Worm (Caenorhabditis elegans): ENCODE results near the gene cox-5A.

The cox-5A gene

ce11 chrIII:12904987-12905541 lies at the start of gene cox-5A (continued):
- peak; percentile 87 for TF ChIP-seq B0019.2 (GFP tag; conservative IDR thresholded peaks at IDR 0.05)
- TF ChIP-seq C17E4.6 (GFP tag; IDR thresholded peaks at IDR 0.05), result peak; percentile 96
- TF ChIP-seq snpc-4 (GFP tag; optimal IDR thresholded peaks at IDR 0.05), result peak; percentile 85
- peak; percentile 91 to 94 (median 94) for TF ChIP-seq snpc-4 (tag; optimal IDR thresholded peaks at IDR 0.05)
- TF ChIP-seq ceh-40 (GFP tag; IDR thresholded peaks at IDR 0.05), result 0 out of 2 replicates have a peak, but pooled peaks have one; percentile 69
- TF ChIP-seq tbp1 (GFP tag; optimal IDR thresholded peaks at IDR 0.05), result peak; percentile 80
- peak; percentile 75 for TF ChIP-seq cebp-1 (GFP tag; IDR thresholded peaks at IDR 0.05)
- peak; percentile 96 for TF ChIP-seq cebp-1 (tag; optimal IDR thresholded peaks at IDR 0.05)
- TF ChIP-seq nhr-80 (tag; optimal IDR thresholded peaks at IDR 0.05), result peak; percentile 91
- TF ChIP-seq egl-44 (GFP tag; IDR thresholded peaks at IDR 0.05), result peak; percentile 77
- peak; percentile 88 for TF ChIP-seq ets-4 (GFP tag; optimal IDR thresholded peaks at IDR 0.05)
- peak; percentile 90 to 95 for TF ChIP-seq let-607 (tag; optimal IDR thresholded peaks at IDR 0.05)
- TF ChIP-seq hrde-1 (tag; optimal IDR thresholded peaks at IDR 0.05; ENCODE audit: borderline replicate concordance), result peak; percentile 69
- peak; percentile 92 for TF ChIP-seq hmg-1.2 (GFP tag; IDR thresholded peaks at IDR 0.05)
- peak; percentile 97 for TF ChIP-seq madf-3 (GFP tag; IDR thresholded peaks at IDR 0.05)
- peak; percentile 98 for TF ChIP-seq rcor-1 (GFP tag; IDR thresholded peaks at IDR 0.05)
- TF ChIP-seq K11D2.4 (GFP tag; IDR thresholded peaks at IDR 0.05), result peak; percentile 98
- peak; percentile 75 for TF ChIP-seq xnd-1 (tag; optimal IDR thresholded peaks at IDR 0.05)
- peak; percentile 94 for TF ChIP-seq Y56A3A.18 (GFP tag; IDR thresholded peaks at IDR 0.05)
- peak; percentile 47 for TF ChIP-seq sptf-2 (GFP tag; optimal IDR thresholded peaks at IDR 0.05)
- TF ChIP-seq pbrm-1 (GFP tag; IDR thresholded peaks at IDR 0.05), result peak; percentile 99
- no peak for TF ChIP-seq hlh-26 (GFP tag; conservative IDR thresholded peaks at IDR 0.05)
- peak; percentile 92 for TF ChIP-seq egl-18 (GFP tag; IDR thresholded peaks at IDR 0.05)
- TF ChIP-seq F23B12.7 (tag; optimal IDR thresholded peaks at IDR 0.05; ENCODE audit: insufficient read depth), result peak; percentile 98
- TF ChIP-seq hlh-12 (tag; optimal IDR thresholded peaks at IDR 0.05), result no peak
- peak; percentile 86 for TF ChIP-seq hsf-1 (GFP tag; IDR thresholded peaks at IDR 0.05)
- peak; percentile 79 for TF ChIP-seq nhr-90 (tag; optimal IDR thresholded peaks at IDR 0.05)
- peak; percentile 94 for TF ChIP-seq D2030.7 (GFP tag; IDR thresholded peaks at IDR 0.05)
- TF ChIP-seq nhr-179 (tag; optimal IDR thresholded peaks at IDR 0.05), result no peak
- TF ChIP-seq repo-1 (tag; optimal IDR thresholded peaks at IDR 0.05), result peak; percentile 99
- TF ChIP-seq lsy-27 (tag; optimal IDR thresholded peaks at IDR 0.05; ENCODE audit: borderline replicate concordance, insufficient read depth), result no peak
- TF ChIP-seq athp-1 (tag; optimal IDR thresholded peaks at IDR 0.05), result peak; percentile 98

ce11 chrIII:12856628-12857027 lies 48.7 kb upstream of the cox-5A start, which contains the start of gene Y37D8A.26:
TSS of gene Y37D8A.26 (minus strand) at chrIII:12856728.
- TF ChIP-seq lin-40 (tag; optimal IDR thresholded peaks at IDR 0.05), result no peak
- TF ChIP-seq somi-1 (GFP tag; optimal IDR thresholded peaks at IDR 0.05), result no peak
- no peak for TF ChIP-seq C17E4.6 (GFP tag; IDR thresholded peaks at IDR 0.05)
- no peak for TF ChIP-seq bed-1 (GFP tag; IDR thresholded peaks at IDR 0.05)
- TF ChIP-seq hsf-1 (GFP tag; IDR thresholded peaks at IDR 0.05), result no peak
- no peak for TF ChIP-seq pha-4 (tag; optimal IDR thresholded peaks at IDR 0.05)
- no peak for TF ChIP-seq lag-1 (GFP tag; IDR thresholded peaks at IDR 0.05)
- TF ChIP-seq aptf-2 (GFP tag; conservative IDR thresholded peaks at IDR 0.05), result no peak
- no peak for TF ChIP-seq ztf-25 (GFP tag; IDR thresholded peaks at IDR 0.05)
- TF ChIP-seq athp-1 (tag; optimal IDR thresholded peaks at IDR 0.05), result no peak
- TF ChIP-seq ztf-28 (GFP tag; IDR thresholded peaks at IDR 0.05), result no peak
- TF ChIP-seq F39B2.1 (GFP tag; IDR thresholded peaks at IDR 0.05), result no peak
- TF ChIP-seq him-1 (tag; optimal IDR thresholded peaks at IDR 0.05), result no peak
- TF ChIP-seq F57C9.4 (tag; optimal IDR thresholded peaks at IDR 0.05), result no peak
- no peak for TF ChIP-seq mxl-1 (tag; optimal IDR thresholded peaks at IDR 0.05)
- TF ChIP-seq F57A8.1 (GFP tag; optimal IDR thresholded peaks at IDR 0.05), result no peak
